Fruit fly (Drosophila melanogaster) whole organism, pupa: ENCODE data around the gene sxe2.
A peak's percentile ranks its signal among the peaks of the same experiment; 100 is the strongest.

Source experiments
- CG14655 ChIP-seq: fragments of 200-800 bp; sonication (Bioruptor generic); optimal IDR thresholded peaks from 3 replicates; lab custom pipeline; 2017; ENCODE audit warnings: mild to moderate bottlenecking, missing biosample characterization, missing genetic modification reagents, missing genetic modification characterization
- CG17806 ChIP-seq: fragments of 200-800 bp; sonication (Bioruptor generic); optimal IDR thresholded peaks from 2 replicates; lab custom pipeline; 2018; ENCODE audit warnings: missing biosample characterization, mild to moderate bottlenecking, missing genetic modification characterization, moderate library complexity
- CG34367 ChIP-seq: fragments of 200-800 bp; sonication (Bioruptor generic); optimal IDR thresholded peaks from 2 replicates; lab custom pipeline; 2018; ENCODE audit warnings: missing biosample characterization, mild to moderate bottlenecking, missing genetic modification characterization
- CG4496 ChIP-seq: fragments of 200-800 bp; sonication (Bioruptor generic); IDR thresholded peaks from 3 replicates; pipeline ENCODE4 v1.3.6; 2022; ENCODE audit warnings: missing biosample characterization, missing genetic modification characterization
- CG8159 ChIP-seq: fragments of 200-800 bp; sonication (Bioruptor generic); optimal IDR thresholded peaks from 3 replicates; lab custom pipeline; 2018; ENCODE audit warnings: missing biosample characterization, mild to moderate bottlenecking, missing genetic modification characterization, moderate library complexity
- Pif1A ChIP-seq: fragments of 200-800 bp; sonication (Bioruptor generic); optimal IDR thresholded peaks from 3 replicates; lab custom pipeline; 2016; ENCODE audit warnings: missing biosample characterization, missing genetic modification characterization

DNA sequence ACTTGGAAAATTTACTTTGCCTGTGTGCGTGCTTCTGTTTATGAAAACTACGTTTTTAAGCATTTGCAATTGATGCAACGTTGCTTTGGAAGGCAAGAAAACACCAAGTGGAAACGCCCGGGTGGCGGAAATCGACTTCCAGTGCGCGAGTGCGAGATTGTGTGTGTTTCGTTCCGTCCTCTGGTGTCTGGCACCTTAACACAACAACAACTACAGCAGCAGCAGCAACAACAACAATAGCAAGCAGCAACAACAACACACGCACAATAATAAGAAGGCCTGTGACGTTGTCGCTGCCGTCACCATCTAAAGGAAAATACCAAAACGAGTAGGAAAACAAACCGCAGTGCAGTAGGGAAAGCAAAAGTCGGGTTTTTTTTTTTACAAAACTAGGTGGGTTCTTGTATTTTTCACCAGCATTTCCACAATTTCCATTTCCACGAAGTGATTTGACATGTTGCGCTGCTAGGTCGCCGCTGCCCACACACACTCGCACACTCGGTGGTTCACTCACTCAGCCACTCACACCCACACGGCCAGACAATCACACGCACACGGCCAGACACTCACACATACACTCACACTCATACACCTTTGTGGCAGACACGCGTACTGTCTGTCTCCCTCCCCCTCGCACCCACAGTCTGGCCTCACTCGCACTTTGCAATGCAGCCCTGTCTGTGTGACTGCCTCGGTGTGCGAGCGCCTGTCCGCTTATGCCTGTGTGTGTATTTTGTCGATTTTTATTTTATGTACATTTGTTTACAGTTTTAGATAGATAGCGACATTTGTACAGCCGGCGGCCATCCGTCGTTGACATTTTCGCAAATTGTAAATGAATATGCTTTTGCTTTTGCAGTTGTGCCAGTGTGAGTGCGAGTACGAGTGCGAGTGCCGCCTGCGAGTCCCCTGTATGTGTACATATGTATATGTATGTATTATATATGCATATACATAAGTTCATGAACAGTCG, 15.9 kb downstream of the sxe2 start:
- no peak for TF ChIP-seq CG8159 (tag; lab: Kevin White, UChicago)
- TF ChIP-seq CG14655 (GFP tag; lab: Kevin White, UChicago): peak; percentile 34
- peak; percentile 52 for TF ChIP-seq CG4496 (GFP tag; lab: Robert Waterston, UW)
- TF ChIP-seq CG17806: no peak
- peak; percentile 48 for TF ChIP-seq Pif1A (GFP tag; lab: Kevin White, UChicago)
- peak; percentile 30 for TF ChIP-seq CG34367 (tag; lab: Kevin White, UChicago)
